Fruit fly (Drosophila melanogaster): ENCODE results near the gene Ddrgk1.

Ddrgk1 gene

DNA sequence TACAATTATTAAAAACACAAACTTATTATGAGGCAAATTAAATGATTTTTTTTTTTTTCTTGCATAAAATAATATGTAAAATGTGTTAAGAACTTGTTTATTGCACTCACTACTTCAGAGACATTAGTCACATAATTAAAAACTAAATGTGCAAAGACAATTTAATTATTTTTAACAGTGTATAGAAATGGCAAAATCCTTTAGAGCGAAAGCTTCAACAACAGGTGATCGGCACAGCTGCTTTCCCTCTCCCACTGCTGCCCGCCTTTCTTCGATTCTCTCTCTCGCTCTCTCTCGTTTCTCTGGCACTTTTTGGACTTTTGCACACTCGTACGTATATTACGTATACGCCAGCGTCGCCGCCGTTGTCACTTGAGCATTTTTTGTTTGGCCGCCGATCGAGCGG, 34.5 kb upstream of the Ddrgk1 start:
- TF ChIP-seq CG7357 (GFP tag; IDR thresholded peaks at IDR 0.05): no peak
- peak; percentile 47; the same call in 1 of the 2 replicates for TF ChIP-seq CG32532 (GFP tag; IDR thresholded peaks at IDR 0.05)
- peak; percentile 29 for TF ChIP-seq Fer3 (tag; optimal IDR thresholded peaks at IDR 0.05)
- TF ChIP-seq CG14710 (tag; optimal IDR thresholded peaks at IDR 0.05): no peak
- 0 out of 2 replicates have a peak, but pooled peaks have one; percentile 10 for TF ChIP-seq CG9932 (GFP tag; IDR thresholded peaks at IDR 0.05)
- peak in 1 of 2 experiments; percentile 53 for TF ChIP-seq Trl (optimal IDR thresholded peaks at IDR 0.05)
- TF ChIP-seq Trl (GFP tag; optimal IDR thresholded peaks at IDR 0.05): no peak
- 0 out of 2 replicates have a peak, but pooled peaks have one; percentile 16 for TF ChIP-seq vvl (GFP tag; IDR thresholded peaks at IDR 0.05)
- TF ChIP-seq CG30403 (GFP tag; optimal IDR thresholded peaks at IDR 0.05): peak; percentile 27
- TF ChIP-seq CG11560 (tag; IDR thresholded peaks at IDR 0.05): no peak
- TF ChIP-seq gem (tag; optimal IDR thresholded peaks at IDR 0.05): peak; percentile 44
- peak; percentile 8 for TF ChIP-seq CG6765 (GFP tag; optimal IDR thresholded peaks at IDR 0.05)
- peak; percentile 9 for TF ChIP-seq grau (tag; optimal IDR thresholded peaks at IDR 0.05)
- TF ChIP-seq Dek (tag; optimal IDR thresholded peaks at IDR 0.05): peak; percentile 11
- TF ChIP-seq CG12299 (tag; optimal IDR thresholded peaks at IDR 0.05): no peak
- peak; percentile 26 for TF ChIP-seq Hand (GFP tag; optimal IDR thresholded peaks at IDR 0.05)
- no peak for TF ChIP-seq lbe (GFP tag; optimal IDR thresholded peaks at IDR 0.05)
- peak in 1 of 2 experiments; percentile 56 for TF ChIP-seq Pdp1 (GFP tag; optimal IDR thresholded peaks at IDR 0.05)
- no peak for TF ChIP-seq D (optimal IDR thresholded peaks at IDR 0.05)
- no peak for TF ChIP-seq D (GFP tag; optimal IDR thresholded peaks at IDR 0.05)
- TF ChIP-seq scrt (GFP tag; optimal IDR thresholded peaks at IDR 0.05): no peak
- peak; percentile 20; the same call in 1 of the 2 replicates for TF ChIP-seq MBD-R2 (GFP tag; IDR thresholded peaks at IDR 0.05)
- peak; percentile 16 for TF ChIP-seq CG7839 (tag; optimal IDR thresholded peaks at IDR 0.05)
- no peak for TF ChIP-seq Dref (GFP tag; IDR thresholded peaks at IDR 0.05)
- no peak for TF ChIP-seq CG11093 (GFP tag; IDR thresholded peaks at IDR 0.05)
- TF ChIP-seq CG16815 (GFP tag; optimal IDR thresholded peaks at IDR 0.05): no peak
- 0 out of 2 replicates have a peak, but pooled peaks have one; percentile 7 for TF ChIP-seq CG4730 (GFP tag; IDR thresholded peaks at IDR 0.05)
- no peak for TF ChIP-seq trh (GFP tag; optimal IDR thresholded peaks at IDR 0.05)
- no peak for TF ChIP-seq disco-r (GFP tag; optimal IDR thresholded peaks at IDR 0.05)
- TF ChIP-seq CG2120 (GFP tag; optimal IDR thresholded peaks at IDR 0.05): peak; percentile 41
- no peak for TF ChIP-seq CG6654 (GFP tag; optimal IDR thresholded peaks at IDR 0.05)
- peak; percentile 9 for TF ChIP-seq CG11504 (tag; optimal IDR thresholded peaks at IDR 0.05)
- TF ChIP-seq phol (tag; optimal IDR thresholded peaks at IDR 0.05): no peak
- no peak for TF ChIP-seq CG9215 (GFP tag; IDR thresholded peaks at IDR 0.05)
- no peak for TF ChIP-seq gro (GFP tag; optimal IDR thresholded peaks at IDR 0.05)
- TF ChIP-seq hkb (optimal IDR thresholded peaks at IDR 0.05): no peak
- TF ChIP-seq hkb (GFP tag; IDR thresholded peaks at IDR 0.05): peak; percentile 36; the same call in 1 of the 2 replicates
- TF ChIP-seq CG16779 (GFP tag; IDR thresholded peaks at IDR 0.05): peak; percentile 45; the same call in 1 of the 2 replicates
- TF ChIP-seq CG17912 (GFP tag; optimal IDR thresholded peaks at IDR 0.05): no peak
- no peak for TF ChIP-seq lab (GFP tag; optimal IDR thresholded peaks at IDR 0.05)
- no peak for TF ChIP-seq ind (GFP tag; optimal IDR thresholded peaks at IDR 0.05)
- no peak for TF ChIP-seq CG2199 (GFP tag; IDR thresholded peaks at IDR 0.05)
- TF ChIP-seq psq (GFP tag; optimal IDR thresholded peaks at IDR 0.05): no peak
- TF ChIP-seq repo (GFP tag; optimal IDR thresholded peaks at IDR 0.05): no peak
- peak; percentile 16 for TF ChIP-seq dmrt99B (tag; optimal IDR thresholded peaks at IDR 0.05)
- no peak for TF ChIP-seq Awh (GFP tag; IDR thresholded peaks at IDR 0.05)
- TF ChIP-seq peb (GFP tag; IDR thresholded peaks at IDR 0.05): no peak
- TF ChIP-seq unpg (GFP tag; optimal IDR thresholded peaks at IDR 0.05): no peak
- TF ChIP-seq CG18599 (GFP tag; optimal IDR thresholded peaks at IDR 0.05): peak; percentile 70
- TF ChIP-seq Oli (tag; optimal IDR thresholded peaks at IDR 0.05): no peak
- TF ChIP-seq Hmr (GFP tag; optimal IDR thresholded peaks at IDR 0.05): peak; percentile 42
- TF ChIP-seq CG1792 (GFP tag; optimal IDR thresholded peaks at IDR 0.05): no peak
